Worm (Caenorhabditis elegans): ENCODE results near the gene let-721.

DNA sequence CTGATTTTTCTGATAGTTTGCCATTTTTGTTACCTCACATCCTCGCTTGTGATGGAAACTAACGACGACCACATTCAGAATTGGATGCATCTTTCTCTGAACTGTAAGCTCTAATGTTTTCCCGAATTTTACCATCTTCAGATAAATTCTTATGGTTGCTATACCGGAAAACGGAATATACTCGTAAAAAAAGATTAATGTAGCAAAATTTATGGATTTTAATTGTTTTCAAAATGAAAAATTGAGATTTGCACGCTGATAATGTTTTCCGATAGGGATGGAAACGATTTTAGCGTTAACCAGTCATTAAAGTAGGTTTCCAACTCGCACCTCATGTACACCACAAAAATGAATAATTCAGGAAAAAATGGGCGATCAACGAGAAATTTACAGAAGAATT, 3.9 kb upstream of the let-721 start, which contains the start of gene T26A5.6:
- TF ChIP-seq rnt-1 (tag; optimal IDR thresholded peaks at IDR 0.05) (no peak), skn-1 (tag; optimal IDR thresholded peaks at IDR 0.05) (no peak), lin-39 (tag; optimal IDR thresholded peaks at IDR 0.05) (no peak), lsy-2 (tag; optimal IDR thresholded peaks at IDR 0.05) (no peak), snu-23 (GFP tag; optimal IDR thresholded peaks at IDR 0.05) (no peak), sox-4 (tag; optimal IDR thresholded peaks at IDR 0.05) (no peak), unc-62 (GFP tag; optimal IDR thresholded peaks at IDR 0.05) (no peak), swsn-7 (tag; optimal IDR thresholded peaks at IDR 0.05) (no peak), C16A3.4 (tag; optimal IDR thresholded peaks at IDR 0.05) (no peak), ama-1 (optimal IDR thresholded peaks at IDR 0.05) (no peak)

Data from whole organism, L1 larva.